Worm (Caenorhabditis elegans) whole organism, L4 larva: ENCODE measurements around the gene C45B11.6.

ENCODE experiments used
- hlh-30 ChIP-seq: sonication (generic microtip); optimal IDR thresholded peaks from 2 replicates; lab custom pipeline; 2017; ENCODE audit warnings: antibody characterized with exemption, mild to moderate bottlenecking, missing genetic modification characterization, missing compliant biosample characterization; ENCODE audit not compliant: insufficient read depth
- mxl-3 ChIP-seq: fragments of 200-800 bp; sonication (Bioruptor generic); optimal IDR thresholded peaks from 2 replicates; lab custom pipeline; 2018; ENCODE audit warnings: mild to moderate bottlenecking, missing genetic modification characterization, missing compliant biosample characterization
- snpc-4 ChIP-seq: fragments of 150-350 bp; optimal IDR thresholded peaks from 2 replicates; lab custom pipeline; 2014; ENCODE audit warnings: missing biosample characterization, missing genetic modification characterization

- TF ChIP-seq mxl-3 (GFP tag; lab: Kevin White, UChicago) (no peak), snpc-4 (tag; lab: Kevin White, UChicago) (no peak), hlh-30 (tag; lab: Kevin White, UChicago) (no peak)
Measured at ce11 chrV:11053827-11054226, 10.0 kb downstream of the C45B11.6 start, which contains the start of gene T04C12.7.
